Fruit fly (Drosophila melanogaster) whole organism, embryonic: ENCODE measurements around the gene Spn28Db.

Experiments
- Abd-B ChIP-seq: fragments of 200-800 bp; sonication (Bioruptor generic); optimal IDR thresholded peaks from 2 replicates; lab custom pipeline; 2018; ENCODE audit warnings: missing biosample characterization, mild to moderate bottlenecking, missing genetic modification characterization, moderate library complexity
- Asciz ChIP-seq: fragments of 200-800 bp; sonication (Bioruptor generic); optimal IDR thresholded peaks from 2 replicates; lab custom pipeline; 2017; ENCODE audit warnings: missing biosample characterization, mild to moderate bottlenecking, missing genetic modification characterization, missing genetic modification reagents
- Atf6 ChIP-seq: fragments of 200-800 bp; sonication (Bioruptor generic); IDR thresholded peaks from 2 replicates; pipeline ENCODE4 v1.3.6; 2022; ENCODE audit warnings: missing biosample characterization, missing genetic modification characterization
- Bdp1 ChIP-seq: fragments of 200-800 bp; sonication (Bioruptor generic); optimal IDR thresholded peaks from 3 replicates; lab custom pipeline; 2016; ENCODE audit warnings: missing biosample characterization, missing genetic modification characterization
- Bteb2 ChIP-seq: fragments of 200-800 bp; sonication (Bioruptor generic); optimal IDR thresholded peaks from 2 replicates; lab custom pipeline; 2016; ENCODE audit warnings: missing biosample characterization, missing genetic modification characterization
- C15 ChIP-seq: fragments of 200-800 bp; sonication (Bioruptor generic); IDR thresholded peaks from 3 replicates; pipeline ENCODE4 v1.3.6; 2022; ENCODE audit warnings: missing biosample characterization, missing genetic modification characterization
- CG10431 ChIP-seq: fragments of 200-800 bp; sonication (Bioruptor generic); optimal IDR thresholded peaks from 3 replicates; lab custom pipeline; 2018; ENCODE audit warnings: missing biosample characterization, mild to moderate bottlenecking, missing genetic modification characterization
- CG10565 ChIP-seq: fragments of 200-800 bp; sonication (Bioruptor generic); optimal IDR thresholded peaks from 3 replicates; lab custom pipeline; 2016; ENCODE audit warnings: missing biosample characterization, mild to moderate bottlenecking, missing genetic modification characterization
- CG11723 ChIP-seq: fragments of 200-800 bp; sonication (Bioruptor generic); optimal IDR thresholded peaks from 2 replicates; lab custom pipeline; 2017; ENCODE audit warnings: missing biosample characterization, mild to moderate bottlenecking, missing genetic modification characterization
- CG12219 ChIP-seq: fragments of 200-800 bp; sonication (Bioruptor generic); optimal IDR thresholded peaks from 3 replicates; lab custom pipeline; 2018; ENCODE audit warnings: missing biosample characterization, mild to moderate bottlenecking, missing genetic modification characterization
- CG1647 ChIP-seq: fragments of 200-800 bp; sonication (Bioruptor generic); optimal IDR thresholded peaks from 3 replicates; lab custom pipeline; 2016; ENCODE audit warnings: missing biosample characterization, missing genetic modification characterization
- CG17328 ChIP-seq: fragments of 200-800 bp; sonication (Bioruptor generic); IDR thresholded peaks from 2 replicates; pipeline ENCODE4 v1.3.6; 2022; ENCODE audit warnings: missing biosample characterization, missing genetic modification characterization
- CG17912 ChIP-seq: fragments of 200-800 bp; sonication (Bioruptor generic); optimal IDR thresholded peaks from 2 replicates; lab custom pipeline; 2018; ENCODE audit warnings: missing biosample characterization, mild to moderate bottlenecking, missing genetic modification characterization
- CG2199 ChIP-seq: fragments of 200-800 bp; sonication (Bioruptor generic); IDR thresholded peaks from 3 replicates; pipeline ENCODE4 v1.3.6; 2022; ENCODE audit warnings: missing biosample characterization, missing genetic modification characterization
- CG2712 ChIP-seq: fragments of 200-800 bp; optimal IDR thresholded peaks from 3 replicates; lab custom pipeline; 2019; ENCODE audit warnings: missing biosample characterization, mild to moderate bottlenecking, missing genetic modification characterization, moderate library complexity
- CG3065 ChIP-seq: fragments of 200-800 bp; sonication (Bioruptor generic); optimal IDR thresholded peaks from 2 replicates; lab custom pipeline; 2016; ENCODE audit warnings: missing biosample characterization, missing genetic modification characterization
- CG3838 ChIP-seq: fragments of 200-800 bp; sonication (Bioruptor generic); optimal IDR thresholded peaks from 3 replicates; lab custom pipeline; 2016; ENCODE audit warnings: missing biosample characterization, missing genetic modification characterization
- CG4360 ChIP-seq: fragments of 200-800 bp; sonication (Bioruptor generic); IDR thresholded peaks from 2 replicates; pipeline ENCODE4 v1.3.6; 2022; ENCODE audit warnings: missing biosample characterization, missing genetic modification characterization
- CG4707 ChIP-seq: fragments of 200-800 bp; sonication (Bioruptor generic); optimal IDR thresholded peaks from 2 replicates; lab custom pipeline; 2018; ENCODE audit warnings: missing biosample characterization, mild to moderate bottlenecking, missing genetic modification characterization, moderate library complexity
- CG6689 ChIP-seq: fragments of 200-800 bp; sonication (Bioruptor generic); IDR thresholded peaks from 2 replicates; pipeline ENCODE4 v1.3.6; 2022; ENCODE audit warnings: missing biosample characterization, missing genetic modification characterization
- CG6854 ChIP-seq: fragments of 200-800 bp; sonication (Bioruptor generic); optimal IDR thresholded peaks from 3 replicates; lab custom pipeline; 2017; ENCODE audit warnings: missing biosample characterization, mild to moderate bottlenecking, missing genetic modification characterization
- CG7745 ChIP-seq: fragments of 200-800 bp; sonication (Bioruptor generic); optimal IDR thresholded peaks from 2 replicates; lab custom pipeline; 2018; ENCODE audit warnings: missing biosample characterization, mild to moderate bottlenecking, missing genetic modification characterization, moderate library complexity
- CG8290 ChIP-seq, 3 experiments: fragments of 200-800 bp; sonication (Bioruptor generic); optimal IDR thresholded peaks; 2 replicates each; lab custom pipeline; 2016 to 2019; ENCODE audit warnings: missing biosample characterization in 3 of 3, missing genetic modification characterization in 3 of 3, mild to moderate bottlenecking in 2 of 3, moderate library complexity in 1 of 3
- D19A ChIP-seq: fragments of 200-800 bp; optimal IDR thresholded peaks from 3 replicates; lab custom pipeline; 2019; ENCODE audit warnings: missing biosample characterization, mild to moderate bottlenecking, missing genetic modification characterization, moderate library complexity
- Doc3 ChIP-seq: fragments of 200-800 bp; sonication (Bioruptor generic); IDR thresholded peaks from 3 replicates; pipeline ENCODE4 v1.3.6; 2022; ENCODE audit warnings: missing biosample characterization, missing genetic modification characterization; ENCODE audit not compliant: partially characterized antibody
- E2f1 ChIP-seq: fragments of 200-800 bp; sonication (Bioruptor generic); IDR thresholded peaks from 2 replicates; pipeline ENCODE4 v1.3.6; 2022; ENCODE audit warnings: missing biosample characterization, missing genetic modification characterization
- Fer1 ChIP-seq: fragments of 200-800 bp; sonication (Bioruptor generic); optimal IDR thresholded peaks from 2 replicates; lab custom pipeline; 2017; ENCODE audit warnings: missing biosample characterization, mild to moderate bottlenecking, missing genetic modification characterization
- H15 ChIP-seq: fragments of 200-800 bp; sonication (Bioruptor generic); IDR thresholded peaks from 3 replicates; pipeline ENCODE4 v1.3.6; 2022; ENCODE audit warnings: missing biosample characterization, missing genetic modification characterization
- MBD-R2 ChIP-seq: fragments of 200-800 bp; sonication (Bioruptor generic); IDR thresholded peaks from 2 replicates; pipeline ENCODE4 v1.3.6; 2022; ENCODE audit warnings: missing biosample characterization, missing genetic modification characterization
- Mrtf ChIP-seq: fragments of 200-800 bp; sonication (Bioruptor generic); IDR thresholded peaks from 3 replicates; pipeline ENCODE4 v1.3.6; 2022; ENCODE audit warnings: missing biosample characterization, missing genetic modification characterization
- Sox102F ChIP-seq: fragments of 200-800 bp; sonication (Bioruptor generic); optimal IDR thresholded peaks from 2 replicates; lab custom pipeline; 2018; ENCODE audit warnings: missing biosample characterization, mild to moderate bottlenecking, missing genetic modification characterization, moderate library complexity
- az2 ChIP-seq: fragments of 200-800 bp; sonication (Bioruptor generic); optimal IDR thresholded peaks from 3 replicates; lab custom pipeline; 2016; ENCODE audit warnings: missing biosample characterization, missing genetic modification characterization
- cg ChIP-seq: fragments of 200-800 bp; sonication (Bioruptor generic); optimal IDR thresholded peaks from 3 replicates; lab custom pipeline; 2019; ENCODE audit warnings: missing biosample characterization, mild to moderate bottlenecking, missing genetic modification characterization, moderate library complexity
- crol ChIP-seq: fragments of 200-800 bp; sonication (Bioruptor generic); IDR thresholded peaks from 2 replicates; pipeline ENCODE4 v1.3.6; 2022; ENCODE audit warnings: missing biosample characterization, missing genetic modification characterization
- da ChIP-seq: fragments of 200-800 bp; sonication (Bioruptor generic); optimal IDR thresholded peaks from 2 replicates; lab custom pipeline; 2016; ENCODE audit warnings: missing biosample characterization, missing genetic modification characterization
- dysf ChIP-seq: fragments of 200-800 bp; sonication (Bioruptor generic); IDR thresholded peaks from 3 replicates; pipeline ENCODE4 v1.3.6; 2022; ENCODE audit warnings: missing biosample characterization, missing genetic modification characterization
- exex ChIP-seq: fragments of 200-800 bp; sonication (Bioruptor generic); optimal IDR thresholded peaks from 4 replicates; lab custom pipeline; 2018; ENCODE audit warnings: missing biosample characterization, mild to moderate bottlenecking, missing genetic modification characterization, moderate library complexity
- fd3F ChIP-seq: fragments of 200-800 bp; sonication (Bioruptor generic); optimal IDR thresholded peaks from 2 replicates; lab custom pipeline; 2018; ENCODE audit warnings: missing biosample characterization, mild to moderate bottlenecking, missing genetic modification characterization, moderate library complexity
- gce ChIP-seq: fragments of 200-800 bp; sonication (Bioruptor generic); IDR thresholded peaks from 3 replicates; pipeline ENCODE4 v1.3.6; 2022; ENCODE audit warnings: missing biosample characterization, missing genetic modification characterization
- gcm2 ChIP-seq: fragments of 200-800 bp; sonication (Bioruptor generic); optimal IDR thresholded peaks from 2 replicates; lab custom pipeline; 2016; ENCODE audit warnings: missing biosample characterization, missing genetic modification characterization
- gfzf ChIP-seq: fragments of 200-800 bp; sonication (Bioruptor generic); optimal IDR thresholded peaks from 2 replicates; lab custom pipeline; 2016; ENCODE audit warnings: missing biosample characterization, mild to moderate bottlenecking, missing genetic modification characterization, moderate library complexity
- mirr ChIP-seq: fragments of 200-800 bp; sonication (Bioruptor generic); optimal IDR thresholded peaks from 3 replicates; lab custom pipeline; 2018; ENCODE audit warnings: missing biosample characterization, mild to moderate bottlenecking, missing genetic modification characterization
- nom ChIP-seq: fragments of 200-800 bp; sonication (Bioruptor generic); optimal IDR thresholded peaks from 2 replicates; lab custom pipeline; 2017; ENCODE audit warnings: missing biosample characterization, missing genetic modification characterization, mild to moderate bottlenecking, moderate library complexity, missing genetic modification reagents
- oc ChIP-seq: fragments of 200-800 bp; sonication (Bioruptor generic); optimal IDR thresholded peaks from 2 replicates; lab custom pipeline; 2018; ENCODE audit warnings: missing biosample characterization, mild to moderate bottlenecking, missing genetic modification characterization, moderate library complexity
- pros ChIP-seq: fragments of 200-800 bp; sonication (Bioruptor generic); optimal IDR thresholded peaks from 3 replicates; lab custom pipeline; 2019; ENCODE audit warnings: missing biosample characterization, mild to moderate bottlenecking, missing genetic modification characterization, moderate library complexity
- salm ChIP-seq: fragments of 200-800 bp; sonication (Bioruptor generic); optimal IDR thresholded peaks from 2 replicates; lab custom pipeline; 2018; ENCODE audit warnings: missing biosample characterization, mild to moderate bottlenecking, missing genetic modification characterization
- schlank ChIP-seq: fragments of 200-800 bp; sonication (Bioruptor generic); optimal IDR thresholded peaks from 2 replicates; lab custom pipeline; 2018; ENCODE audit warnings: missing biosample characterization, mild to moderate bottlenecking, missing genetic modification characterization
- sim ChIP-seq: fragments of 200-800 bp; sonication (Bioruptor generic); IDR thresholded peaks from 2 replicates; pipeline ENCODE4 v1.3.6; 2022; ENCODE audit warnings: missing biosample characterization, missing genetic modification characterization
- toy ChIP-seq: fragments of 200-800 bp; sonication (Bioruptor generic); IDR thresholded peaks from 2 replicates; pipeline ENCODE4 v1.3.6; 2022; ENCODE audit warnings: missing biosample characterization, missing genetic modification characterization
- yki ChIP-seq: fragments of >200 bp; optimal IDR thresholded peaks from 3 replicates; lab custom pipeline; 2018
- zfh2 ChIP-seq: fragments of 200-800 bp; sonication (Bioruptor generic); optimal IDR thresholded peaks from 2 replicates; lab custom pipeline; 2016; ENCODE audit warnings: missing biosample characterization, missing genetic modification characterization

Gene Spn28Db

DNA sequence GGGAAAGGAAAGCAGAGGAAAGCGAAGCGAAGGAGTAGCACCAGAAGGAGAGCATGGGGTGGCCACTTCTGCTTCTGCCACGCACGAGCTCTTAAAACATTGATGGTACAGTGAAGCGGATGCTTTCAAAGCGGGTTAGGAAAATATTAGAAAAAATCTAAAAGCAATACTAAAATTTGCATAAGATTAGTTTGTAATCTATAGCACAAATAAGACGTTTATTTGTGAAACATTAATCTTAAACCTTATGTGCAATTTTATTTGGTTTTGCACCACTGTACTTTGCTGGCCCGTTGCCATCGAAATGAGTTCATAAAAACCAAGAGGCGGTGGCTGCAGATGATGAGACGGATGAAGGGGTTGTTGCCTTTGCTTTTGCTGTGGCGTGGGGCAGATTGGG, 34.9 kb upstream of the Spn28Db start (continued):
- TF ChIP-seq D19A (peak; percentile 83), mirr (GFP tag; lab: Kevin White, UChicago) (peak; percentile 69), Atf6 (peak; percentile 91), da (GFP tag; lab: Kevin White, UChicago) (peak; percentile 31), CG2199 (GFP tag; lab: Robert Waterston, UW) (0 out of 3 replicates have a peak, but pooled peaks have one; percentile 39), gce (GFP tag; lab: Robert Waterston, UW) (peak; percentile 91), C15 (GFP tag; lab: Robert Waterston, UW) (peak; percentile 78; the same call in 1 of the 3 replicates), CG3838 (GFP tag; lab: Kevin White, UChicago) (peak; percentile 6), Asciz (GFP tag; lab: Kevin White, UChicago) (peak; percentile 90), gfzf (GFP tag; lab: Kevin White, UChicago) (no peak), CG1647 (GFP tag; lab: Kevin White, UChicago) (peak; percentile 79), CG3065 (GFP tag; lab: Kevin White, UChicago) (no peak), gcm2 (GFP tag; lab: Kevin White, UChicago) (peak; percentile 72), oc (tag; lab: Kevin White, UChicago) (peak; percentile 84), CG10431 (GFP tag; lab: Kevin White, UChicago) (peak; percentile 57), MBD-R2 (GFP tag; lab: Robert Waterston, UW) (peak; percentile 76; the same call in 1 of the 2 replicates), E2f1 (GFP tag; lab: Robert Waterston, UW) (peak; percentile 88), CG2712 (tag; lab: Kevin White, UChicago) (peak; percentile 91), CG6854 (GFP tag; lab: Kevin White, UChicago) (peak; percentile 88), Mrtf (GFP tag; lab: Robert Waterston, UW) (peak; percentile 85), schlank (tag; lab: Kevin White, UChicago) (peak; percentile 55), nom (GFP tag; lab: Kevin White, UChicago) (peak; percentile 87), zfh2 (GFP tag; lab: Kevin White, UChicago) (peak; percentile 53), toy (GFP tag; lab: Robert Waterston, UW) (peak; percentile 61; the same call in 1 of the 2 replicates), Fer1 (GFP tag; lab: Kevin White, UChicago) (peak; percentile 95), H15 (GFP tag; lab: Robert Waterston, UW) (peak; percentile 91), fd3F (peak; percentile 83), Sox102F (GFP tag; lab: Kevin White, UChicago) (peak; percentile 92), CG4360 (GFP tag; lab: Robert Waterston, UW) (peak; percentile 59), CG4707 (GFP tag; lab: Kevin White, UChicago) (peak; percentile 72), Doc3 (GFP tag; lab: Robert Waterston, UW) (no peak; the same call in 2 of the 3 replicates), cg (GFP tag; lab: Kevin White, UChicago) (no peak), CG10565 (peak; percentile 45), CG12219 (peak; percentile 89), dysf (GFP tag; lab: Robert Waterston, UW) (peak; percentile 93), CG17328 (GFP tag; lab: Robert Waterston, UW) (peak; percentile 92), sim (GFP tag; lab: Robert Waterston, UW) (peak; percentile 61; the same call in 1 of the 2 replicates), crol (GFP tag; lab: Robert Waterston, UW) (peak; percentile 39), yki (lab: Kevin White, UChicago) (no peak), CG7745 (tag; lab: Kevin White, UChicago) (no peak), CG6689 (peak; percentile 91), pros (GFP tag; lab: Kevin White, UChicago) (peak; percentile 25), exex (tag; lab: Kevin White, UChicago) (peak; percentile 63), az2 (GFP tag; lab: Kevin White, UChicago) (peak; percentile 88), CG11723 (GFP tag; lab: Kevin White, UChicago) (peak; percentile 75), CG17912 (GFP tag; lab: Kevin White, UChicago) (peak; percentile 34), salm (tag; lab: Kevin White, UChicago) (peak; percentile 83), Bdp1 (GFP tag; lab: Kevin White, UChicago) (peak; percentile 65), CG8290 (GFP tag; optimal IDR thresholded peaks at IDR 0.05; lab: Kevin White, UChicago) (no peak), CG8290 (tag; optimal IDR thresholded peaks at IDR 0.05; lab: Kevin White, UChicago) (peak in 1 of 2 experiments; percentile 70), Bteb2 (GFP tag; lab: Kevin White, UChicago) (peak; percentile 78), Abd-B (GFP tag; lab: Kevin White, UChicago) (peak; percentile 89)
